Worm (Caenorhabditis elegans) whole organism, L3 larva: Measurements from ENCODE around the gene Y116A8C.44.

Source experiments
- aly-2 ChIP-seq: fragments of 150-350 bp; optimal IDR thresholded peaks from 2 replicates; lab custom pipeline; 2014; ENCODE audit warnings: missing biosample characterization, missing genetic modification characterization
- elt-1 ChIP-seq: fragments of 150-350 bp; optimal IDR thresholded peaks from 2 replicates; lab custom pipeline; 2014; ENCODE audit warnings: missing biosample characterization, missing genetic modification characterization
- elt-2 ChIP-seq: sonication (generic microtip); optimal IDR thresholded peaks from 2 replicates; lab custom pipeline; 2016; ENCODE audit warnings: missing genetic modification reagents, mild to moderate bottlenecking, missing genetic modification characterization, missing compliant biosample characterization
- elt-3 ChIP-seq, 3 experiments: fragments of 150-350 bp in 1 of 3; sonication (generic microtip) in 2 of 3; optimal IDR thresholded peaks; 2 replicates in 2 of 3; 4 replicates in 1 of 3; lab custom pipeline; 2014 to 2017; ENCODE audit warnings: missing biosample characterization in 3 of 3, missing genetic modification characterization in 3 of 3
- lin-39 ChIP-seq: fragments of 150-350 bp; optimal IDR thresholded peaks from 2 replicates; lab custom pipeline; 2018; ENCODE audit warnings: missing biosample characterization, missing genetic modification reagents, missing genetic modification characterization
- mml-1 ChIP-seq: fragments of 150-350 bp; sonication (generic microtip); optimal IDR thresholded peaks from 3 replicates; lab custom pipeline; 2014; ENCODE audit warnings: missing biosample characterization, missing genetic modification characterization
- nfya-1 ChIP-seq: sonication (generic microtip); optimal IDR thresholded peaks from 2 replicates; lab custom pipeline; 2017; ENCODE audit warnings: missing genetic modification characterization, mild to moderate bottlenecking, missing compliant biosample characterization, antibody characterized with exemption, moderate library complexity; ENCODE audit not compliant: insufficient read depth
- nhr-237 ChIP-seq: fragments of 150-350 bp; optimal IDR thresholded peaks from 2 replicates; lab custom pipeline; 2014; ENCODE audit warnings: missing biosample characterization, missing genetic modification characterization
- nhr-25 ChIP-seq: sonication (generic microtip); optimal IDR thresholded peaks from 2 replicates; lab custom pipeline; 2017; ENCODE audit warnings: missing biosample characterization, missing genetic modification characterization
- nhr-76 ChIP-seq: fragments of 150-350 bp; sonication (generic microtip); optimal IDR thresholded peaks from 5 replicates; lab custom pipeline; 2014; ENCODE audit warnings: missing biosample characterization, missing genetic modification characterization
- snpc-4 ChIP-seq: fragments of 150-350 bp; optimal IDR thresholded peaks from 2 replicates; lab custom pipeline; 2014; ENCODE audit warnings: missing biosample characterization, missing genetic modification characterization
- unc-39 ChIP-seq: sonication (generic microtip); optimal IDR thresholded peaks from 4 replicates; lab custom pipeline; 2017; ENCODE audit warnings: missing biosample characterization, missing genetic modification characterization
- unc-62 ChIP-seq: fragments of 150-350 bp; sonication (generic microtip); optimal IDR thresholded peaks from 4 replicates; lab custom pipeline; 2014; ENCODE audit warnings: missing biosample characterization, missing genetic modification reagents, missing genetic modification characterization

- TF ChIP-seq elt-3 (tag; optimal IDR thresholded peaks at IDR 0.05; lab: Kevin White, UChicago) = no peak
- no peak for TF ChIP-seq unc-39 (tag; lab: Kevin White, UChicago)
- no peak for TF ChIP-seq unc-62
- no peak for TF ChIP-seq nhr-25
- TF ChIP-seq elt-1 (tag; lab: Kevin White, UChicago) = no peak
- no peak for TF ChIP-seq lin-39
- no peak for TF ChIP-seq nhr-76 (tag; lab: Kevin White, UChicago)
- no peak for TF ChIP-seq mml-1 (tag; lab: Kevin White, UChicago)
- TF ChIP-seq elt-2 = no peak
- TF ChIP-seq snpc-4 = no peak
- no peak for TF ChIP-seq aly-2 (tag; lab: Kevin White, UChicago)
- TF ChIP-seq nhr-237 (tag; lab: Kevin White, UChicago) = no peak
- TF ChIP-seq nfya-1 (tag; lab: Kevin White, UChicago) = no peak
These were observed 35.8 kb upstream of the Y116A8C.44 start, which contains the start of gene Y116A8C.29 for ce11 chrIV:17093701-17094100.
